Fruit fly (Drosophila melanogaster): ENCODE data around the gene yellow-k.
A peak's percentile ranks its signal among the peaks of the same experiment; 100 is the strongest.

The yellow-k gene

dm6 chr3L:15507148-15507896 lies 13.1 kb upstream of the yellow-k start (continued):
- TF ChIP-seq pros (GFP tag; optimal IDR thresholded peaks at IDR 0.05), result peak; percentile 2
- TF ChIP-seq Dek (tag; optimal IDR thresholded peaks at IDR 0.05), result no peak
- TF ChIP-seq sim (GFP tag; IDR thresholded peaks at IDR 0.05), result no peak
- TF ChIP-seq CG12769 (tag; optimal IDR thresholded peaks at IDR 0.05), result no peak
- no peak for TF ChIP-seq CG16863 (GFP tag; optimal IDR thresholded peaks at IDR 0.05)
- peak; percentile 15 for TF ChIP-seq cwo (GFP tag; optimal IDR thresholded peaks at IDR 0.05)
- TF ChIP-seq CG30403 (GFP tag; optimal IDR thresholded peaks at IDR 0.05), result no peak
- no peak for TF ChIP-seq abd-A (tag; optimal IDR thresholded peaks at IDR 0.05)
- TF ChIP-seq CG13424 (tag; optimal IDR thresholded peaks at IDR 0.05), result no peak
- no peak for TF ChIP-seq hkb (optimal IDR thresholded peaks at IDR 0.05)
- TF ChIP-seq hkb (GFP tag; IDR thresholded peaks at IDR 0.05), result no peak
- no peak for TF ChIP-seq CG10209 (GFP tag; optimal IDR thresholded peaks at IDR 0.05)
- TF ChIP-seq Opbp (GFP tag; IDR thresholded peaks at IDR 0.05; ENCODE audit: partially characterized antibody), result 0 out of 3 replicates have a peak, but pooled peaks have one; percentile 10
- TF ChIP-seq CG14667 (GFP tag; IDR thresholded peaks at IDR 0.05), result no peak
- TF ChIP-seq Oli (tag; optimal IDR thresholded peaks at IDR 0.05), result no peak
- 0 out of 4 replicates have a peak, but pooled peaks have one; percentile 46 for TF ChIP-seq Dll (GFP tag; IDR thresholded peaks at IDR 0.05; ENCODE audit: partially characterized antibody)
- TF ChIP-seq dm (GFP tag; optimal IDR thresholded peaks at IDR 0.05), result peak; percentile 33
- TF ChIP-seq CG6791 (GFP tag; IDR thresholded peaks at IDR 0.05; ENCODE audit: partially characterized antibody), result no peak
- TF ChIP-seq CG4730 (GFP tag; IDR thresholded peaks at IDR 0.05), result no peak
- 0 out of 4 replicates have a peak, but pooled peaks have one; percentile 29 for TF ChIP-seq chinmo (GFP tag; IDR thresholded peaks at IDR 0.05; ENCODE audit: partially characterized antibody)
- peak; percentile 95 to 97 for TF ChIP-seq Trl (optimal IDR thresholded peaks at IDR 0.05)
- no peak for TF ChIP-seq Trl (GFP tag; optimal IDR thresholded peaks at IDR 0.05)
- TF ChIP-seq CG3163 (GFP tag; optimal IDR thresholded peaks at IDR 0.05), result peak; percentile 11
- no peak for TF ChIP-seq CG11695 (GFP tag; IDR thresholded peaks at IDR 0.05)
- TF ChIP-seq Adf1 (GFP tag; IDR thresholded peaks at IDR 0.05), result no peak
- TF ChIP-seq CG18262 (tag; optimal IDR thresholded peaks at IDR 0.05), result no peak
- TF ChIP-seq Med (GFP tag), result no peak
- no peak for TF ChIP-seq Xbp1 (GFP tag; optimal IDR thresholded peaks at IDR 0.05)
- peak; percentile 62 for TF ChIP-seq sens (GFP tag)
- no peak for TF ChIP-seq zen2 (GFP tag; IDR thresholded peaks at IDR 0.05; ENCODE audit: partially characterized antibody)
- TF ChIP-seq CG9797 (GFP tag; optimal IDR thresholded peaks at IDR 0.05), result no peak
- TF ChIP-seq ro (GFP tag; IDR thresholded peaks at IDR 0.05), result no peak
- TF ChIP-seq Dip2 (GFP tag; IDR thresholded peaks at IDR 0.05), result no peak
- TF ChIP-seq CG2199 (GFP tag; IDR thresholded peaks at IDR 0.05), result 0 out of 3 replicates have a peak, but pooled peaks have one; percentile 35
- TF ChIP-seq sob (GFP tag; IDR thresholded peaks at IDR 0.05), result no peak
- TF ChIP-seq Sin3A (optimal IDR thresholded peaks at IDR 0.05), result no peak
- TF ChIP-seq CG17802 (tag; optimal IDR thresholded peaks at IDR 0.05), result peak; percentile 90
- no peak for TF ChIP-seq CG7786 (GFP tag; optimal IDR thresholded peaks at IDR 0.05)
- no peak for TF ChIP-seq CG31441 (GFP tag; IDR thresholded peaks at IDR 0.05)
- no peak for TF ChIP-seq CG7839 (tag; optimal IDR thresholded peaks at IDR 0.05)
- TF ChIP-seq trem (tag; optimal IDR thresholded peaks at IDR 0.05), result no peak
- no peak for TF ChIP-seq CoRest (tag; optimal IDR thresholded peaks at IDR 0.05)
- TF ChIP-seq tio (GFP tag; optimal IDR thresholded peaks at IDR 0.05), result no peak
- TF ChIP-seq Dfd (GFP tag; optimal IDR thresholded peaks at IDR 0.05), result no peak
- TF ChIP-seq Nf-YB (GFP tag; optimal IDR thresholded peaks at IDR 0.05), result no peak
- no peak for TF ChIP-seq cato (GFP tag; optimal IDR thresholded peaks at IDR 0.05; ENCODE audit: borderline replicate concordance)
- 0 out of 3 replicates have a peak, but pooled peaks have one; percentile 11 for TF ChIP-seq Doc3 (GFP tag; IDR thresholded peaks at IDR 0.05; ENCODE audit: partially characterized antibody)
- no peak for TF ChIP-seq sug (tag; optimal IDR thresholded peaks at IDR 0.05)
- no peak for TF ChIP-seq CG9609 (GFP tag; optimal IDR thresholded peaks at IDR 0.05)
- TF ChIP-seq CG3407 (GFP tag; optimal IDR thresholded peaks at IDR 0.05), result no peak

All from whole organism, embryonic.